Worm (Caenorhabditis elegans) whole organism, young adult: Measurements from ENCODE around the gene cul-5.

Experiments
- F57A8.1 ChIP-seq: fragments of 200-800 bp; sonication (Bioruptor generic); optimal IDR thresholded peaks from 2 replicates; lab custom pipeline; 2018; ENCODE audit warnings: mild to moderate bottlenecking, missing genetic modification characterization, moderate library complexity, missing compliant biosample characterization
- sea-2 ChIP-seq: fragments of 200-800 bp; sonication (Bioruptor generic); IDR thresholded peaks from 2 replicates; pipeline ENCODE4 v1.3.6; 2022; ENCODE audit warnings: missing genetic modification characterization, missing compliant biosample characterization
- unc-62 ChIP-seq: fragments of 150-350 bp; optimal IDR thresholded peaks from 2 replicates; lab custom pipeline; 2014; ENCODE audit warnings: missing biosample characterization, missing genetic modification reagents, missing genetic modification characterization

DNA sequence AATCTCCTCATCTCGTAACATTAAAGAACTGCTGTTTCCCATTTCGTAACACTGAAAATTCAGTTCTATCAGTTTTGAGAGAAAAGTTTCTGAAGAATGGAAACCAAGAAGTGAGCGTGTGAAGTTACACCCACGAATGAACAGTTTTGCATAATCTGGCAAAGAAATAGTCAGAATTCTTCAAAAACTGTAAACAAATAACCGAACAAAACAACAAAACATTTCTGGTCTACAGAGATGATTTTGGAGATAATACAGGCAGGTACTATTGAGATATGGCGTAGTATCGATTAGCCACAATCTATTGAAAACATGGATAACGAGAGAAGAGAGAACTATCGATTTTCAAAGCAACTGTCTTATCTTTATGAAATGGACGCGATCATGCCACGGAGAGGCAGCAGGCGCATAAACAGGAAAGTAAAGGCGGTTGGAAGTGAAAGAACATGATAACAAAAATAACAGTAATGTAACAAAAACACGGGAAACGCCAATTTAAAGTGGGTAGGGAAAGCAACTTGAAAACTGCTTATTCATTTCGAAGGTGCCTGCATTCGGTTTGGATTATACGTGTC is 24.2 kb downstream of the cul-5 start, which contains the start of gene chpf-1:
- no peak for TF ChIP-seq sea-2 (GFP tag; lab: Robert Waterston, UW)
- no peak for TF ChIP-seq unc-62 (GFP tag; lab: Kevin White, UChicago)
- no peak for TF ChIP-seq F57A8.1 (GFP tag; lab: Kevin White, UChicago)
